Fruit fly (Drosophila melanogaster) whole organism, pupa: Measurements from ENCODE around the gene CG31928.

Source experiments
- CG32121 ChIP-seq: fragments of 200-800 bp; sonication (Bioruptor generic); IDR thresholded peaks from 2 replicates; pipeline ENCODE4 v1.3.6; 2022; ENCODE audit warnings: missing biosample characterization, missing genetic modification characterization
- CG34367 ChIP-seq: fragments of 200-800 bp; sonication (Bioruptor generic); optimal IDR thresholded peaks from 2 replicates; lab custom pipeline; 2018; ENCODE audit warnings: missing biosample characterization, mild to moderate bottlenecking, missing genetic modification characterization
- CG4496 ChIP-seq: fragments of 200-800 bp; sonication (Bioruptor generic); IDR thresholded peaks from 3 replicates; pipeline ENCODE4 v1.3.6; 2022; ENCODE audit warnings: missing biosample characterization, missing genetic modification characterization
- CG8301 ChIP-seq: fragments of 200-800 bp; sonication (Bioruptor generic); optimal IDR thresholded peaks from 2 replicates; lab custom pipeline; 2018; ENCODE audit warnings: missing biosample characterization, mild to moderate bottlenecking, missing genetic modification characterization
- EcR ChIP-seq: fragments of 200-800 bp; sonication (Bioruptor generic); optimal IDR thresholded peaks from 3 replicates; lab custom pipeline; 2019; ENCODE audit warnings: missing biosample characterization, missing genetic modification characterization, mild to moderate bottlenecking, moderate library complexity, missing genetic modification reagents
- Ets98B ChIP-seq: fragments of 200-800 bp; sonication (Bioruptor generic); IDR thresholded peaks from 2 replicates; pipeline ENCODE4 v1.3.6; 2022; ENCODE audit warnings: missing biosample characterization, missing genetic modification characterization
- Pif1B ChIP-seq: fragments of 200-800 bp; sonication (Bioruptor generic); optimal IDR thresholded peaks from 3 replicates; lab custom pipeline; 2016; ENCODE audit warnings: missing biosample characterization, missing genetic modification characterization
- Snoo ChIP-seq: fragments of 200-800 bp; sonication (Bioruptor generic); optimal IDR thresholded peaks from 3 replicates; lab custom pipeline; 2017; ENCODE audit warnings: missing biosample characterization, mild to moderate bottlenecking, missing genetic modification characterization, inconsistent platforms

dm6 chr2L:1446740-1447139, 45.4 kb upstream of the CG31928 start:
- no peak for TF ChIP-seq Pif1B
- TF ChIP-seq CG8301 (tag; lab: Kevin White, UChicago): no peak
- no peak for TF ChIP-seq EcR (GFP tag; lab: Kevin White, UChicago)
- no peak for TF ChIP-seq Ets98B (GFP tag; lab: Robert Waterston, UW)
- no peak for TF ChIP-seq Snoo
- TF ChIP-seq CG32121 (GFP tag; lab: Robert Waterston, UW): no peak
- TF ChIP-seq CG4496 (GFP tag; lab: Robert Waterston, UW): no peak
- no peak for TF ChIP-seq CG34367 (tag; lab: Kevin White, UChicago)
